Fruit fly (Drosophila melanogaster) S2 (cell line): ENCODE measurements around the gene Cpr76Bd.

Experiments used
- CG8478 ChIP-seq: fragments of >200 bp; optimal IDR thresholded peaks from 2 replicates; lab custom pipeline; 2018
- CTCF ChIP-seq, 2 experiments: fragments of >200 bp; optimal IDR thresholded peaks; 2 replicates each; lab custom pipeline; 2018

dm6 chr3L:19500698-19501097 is 31.8 kb upstream of the Cpr76Bd start, which contains the start of gene CG9451:
- TF ChIP-seq CTCF (optimal IDR thresholded peaks at IDR 0.05; lab: Kevin White, UChicago) (no peak), CG8478 (lab: Kevin White, UChicago) (no peak)
